Fruit fly (Drosophila melanogaster): ENCODE measurements around the gene fz2.

fz2 gene

dm6 chr3L:19179138-19179782, 55.9 kb downstream of the fz2 start (continued):
- TF ChIP-seq HmgZ (tag; optimal IDR thresholded peaks at IDR 0.05): no peak
- TF ChIP-seq fd102C (GFP tag; optimal IDR thresholded peaks at IDR 0.05): peak; percentile 68
- TF ChIP-seq Mrtf (GFP tag; IDR thresholded peaks at IDR 0.05): no peak
- TF ChIP-seq amos (GFP tag; IDR thresholded peaks at IDR 0.05; ENCODE audit: partially characterized antibody): no peak
- peak; percentile 23 for TF ChIP-seq grau (tag; optimal IDR thresholded peaks at IDR 0.05)
- TF ChIP-seq Stat92E (GFP tag; optimal IDR thresholded peaks at IDR 0.05): no peak
- TF ChIP-seq CG4854 (GFP tag; optimal IDR thresholded peaks at IDR 0.05): no peak
- TF ChIP-seq CG10321 (GFP tag; IDR thresholded peaks at IDR 0.05): no peak
- TF ChIP-seq tup (GFP tag; optimal IDR thresholded peaks at IDR 0.05): no peak
- peak; percentile 55 for TF ChIP-seq CG16815 (GFP tag; optimal IDR thresholded peaks at IDR 0.05)
- no peak for TF ChIP-seq eve (GFP tag; optimal IDR thresholded peaks at IDR 0.05)
- TF ChIP-seq CG7963 (GFP tag; IDR thresholded peaks at IDR 0.05; ENCODE audit: partially characterized antibody): no peak
- no peak for TF ChIP-seq tap (tag; optimal IDR thresholded peaks at IDR 0.05)
- TF ChIP-seq CG17568 (GFP tag; optimal IDR thresholded peaks at IDR 0.05): no peak
- no peak for TF ChIP-seq H15 (GFP tag; IDR thresholded peaks at IDR 0.05)
- TF ChIP-seq CG15696 (tag; optimal IDR thresholded peaks at IDR 0.05): peak; percentile 92
- TF ChIP-seq CG32772 (GFP tag; IDR thresholded peaks at IDR 0.05): no peak
- no peak for TF ChIP-seq NFAT (GFP tag; IDR thresholded peaks at IDR 0.05)
- TF ChIP-seq CG13123 (GFP tag; optimal IDR thresholded peaks at IDR 0.05): no peak
- TF ChIP-seq CG6175 (GFP tag; IDR thresholded peaks at IDR 0.05): no peak
- TF ChIP-seq D (optimal IDR thresholded peaks at IDR 0.05): peak; percentile 94
- peak; percentile 24 for TF ChIP-seq D (GFP tag; optimal IDR thresholded peaks at IDR 0.05)
- no peak for TF ChIP-seq sc (optimal IDR thresholded peaks at IDR 0.05)
- no peak for TF ChIP-seq sc (GFP tag; optimal IDR thresholded peaks at IDR 0.05)
- TF ChIP-seq Jarid2 (GFP tag; optimal IDR thresholded peaks at IDR 0.05): no peak
- TF ChIP-seq shn (GFP tag; optimal IDR thresholded peaks at IDR 0.05): no peak
- TF ChIP-seq vvl (GFP tag; IDR thresholded peaks at IDR 0.05): no peak
- no peak for TF ChIP-seq CG10565 (GFP tag; optimal IDR thresholded peaks at IDR 0.05)
- TF ChIP-seq gsb-n (tag; optimal IDR thresholded peaks at IDR 0.05): no peak
- no peak for TF ChIP-seq gcm2 (GFP tag; optimal IDR thresholded peaks at IDR 0.05)
- TF ChIP-seq Oli (tag; optimal IDR thresholded peaks at IDR 0.05): no peak
- TF ChIP-seq Myb (GFP tag; optimal IDR thresholded peaks at IDR 0.05): no peak
- no peak for TF ChIP-seq Sox102F (GFP tag; optimal IDR thresholded peaks at IDR 0.05)
- no peak for TF ChIP-seq org-1 (GFP tag; optimal IDR thresholded peaks at IDR 0.05)
- TF ChIP-seq croc (GFP tag; conservative IDR thresholded peaks at IDR 0.05): no peak
- no peak for TF ChIP-seq CG6813 (GFP tag; optimal IDR thresholded peaks at IDR 0.05)
- no peak for TF ChIP-seq cato (GFP tag; optimal IDR thresholded peaks at IDR 0.05; ENCODE audit: borderline replicate concordance)
- TF ChIP-seq lab (GFP tag; optimal IDR thresholded peaks at IDR 0.05): no peak
- no peak; the same call in 1 of the 2 replicates for TF ChIP-seq dan (GFP tag; IDR thresholded peaks at IDR 0.05)
- TF ChIP-seq CG18262 (tag; optimal IDR thresholded peaks at IDR 0.05): peak; percentile 66
- TF ChIP-seq MESR4 (GFP tag; optimal IDR thresholded peaks at IDR 0.05): no peak
- peak; percentile 28 for TF ChIP-seq fd96Cb (tag; optimal IDR thresholded peaks at IDR 0.05)
- TF ChIP-seq zf30C (GFP tag; optimal IDR thresholded peaks at IDR 0.05): peak; percentile 92
- TF ChIP-seq Mad (GFP tag; optimal IDR thresholded peaks at IDR 0.05): no peak
- TF ChIP-seq onecut (GFP tag; IDR thresholded peaks at IDR 0.05): 0 out of 2 replicates have a peak, but pooled peaks have one; percentile 6
- TF ChIP-seq Hr3 (GFP tag; optimal IDR thresholded peaks at IDR 0.05): no peak
- TF ChIP-seq CG10654 (GFP tag; optimal IDR thresholded peaks at IDR 0.05): no peak
- TF ChIP-seq Sry-δ (GFP tag; optimal IDR thresholded peaks at IDR 0.05): no peak
- no peak for TF ChIP-seq ara (GFP tag; IDR thresholded peaks at IDR 0.05)
- TF ChIP-seq Ssrp (tag; optimal IDR thresholded peaks at IDR 0.05): peak; percentile 13
- no peak for TF ChIP-seq klu (GFP tag; IDR thresholded peaks at IDR 0.05)
